Fruit fly (Drosophila melanogaster) Kc167 (cell line): Measurements from ENCODE around the gene mRpL45.

Source experiments
- Sin3A ChIP-seq: fragments of >200 bp; optimal IDR thresholded peaks from 2 replicates; lab custom pipeline; 2018; ENCODE audit warnings: missing external identifiers
- h ChIP-seq: fragments of >200 bp; optimal IDR thresholded peaks from 3 replicates; lab custom pipeline; 2018; ENCODE audit warnings: missing external identifiers
- psq ChIP-seq: fragments of >200 bp; optimal IDR thresholded peaks from 2 replicates; lab custom pipeline; 2017; ENCODE audit warnings: missing external identifiers

dm6 chr3R:22629174-22629573, 10.9 kb downstream of the mRpL45 start:
- TF ChIP-seq Sin3A (no peak), psq (no peak), h (lab: Kevin White, UChicago) (no peak)
